Worm (Caenorhabditis elegans): ENCODE measurements around the gene cup-4.

DNA sequence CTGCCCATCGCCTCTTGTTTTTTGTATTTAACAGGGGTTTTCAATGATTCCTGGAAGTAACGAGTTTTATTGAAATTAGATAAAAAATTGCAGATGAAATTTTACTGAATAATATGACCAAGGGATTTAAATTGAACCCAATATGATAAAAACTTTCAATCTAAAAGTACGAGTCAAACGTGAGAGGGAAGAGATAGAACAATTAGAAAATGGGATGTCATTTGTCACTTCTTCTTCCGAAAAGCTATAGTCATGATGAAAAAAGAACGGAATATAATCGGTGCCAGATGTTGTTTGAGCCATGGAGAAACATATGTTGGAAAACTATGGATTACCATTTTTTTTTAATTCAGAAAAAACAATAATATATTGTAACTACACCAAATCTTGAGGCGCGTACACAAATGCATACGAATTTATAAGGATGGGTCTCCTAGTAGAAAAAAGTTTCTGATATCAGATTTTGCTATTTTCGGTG lies 12.6 kb downstream of the cup-4 start, which contains the start of gene sup-18:
- TF ChIP-seq hnd-1 (tag; optimal IDR thresholded peaks at IDR 0.05) = no peak
- TF ChIP-seq flt-1 (GFP tag; IDR thresholded peaks at IDR 0.05) = no peak
- no peak for TF ChIP-seq pes-1 (GFP tag; IDR thresholded peaks at IDR 0.05)
- no peak for TF ChIP-seq hmg-4 (GFP tag; optimal IDR thresholded peaks at IDR 0.05)
- no peak for TF ChIP-seq scrt-1 (GFP tag; IDR thresholded peaks at IDR 0.05)
- TF ChIP-seq F13C5.2 (tag; optimal IDR thresholded peaks at IDR 0.05) = no peak
- TF ChIP-seq ama-1 (optimal IDR thresholded peaks at IDR 0.05) = no peak
- no peak for TF ChIP-seq ets-7 (tag; optimal IDR thresholded peaks at IDR 0.05)
- no peak for TF ChIP-seq tbx-11 (GFP tag; IDR thresholded peaks at IDR 0.05)
